Worm (Caenorhabditis elegans) whole organism, L4 larva: ENCODE measurements around the gene ptrn-1.
A peak's percentile ranks its signal among the peaks of the same experiment; 100 is the strongest.

Experiments used
- D1046.2 ChIP-seq: fragments of 200-800 bp; sonication (Bioruptor generic); IDR thresholded peaks from 2 replicates; pipeline ENCODE4 v1.3.6; 2022; ENCODE audit warnings: missing genetic modification characterization, missing compliant biosample characterization
- F37D6.2 ChIP-seq: sonication (generic microtip); optimal IDR thresholded peaks from 2 replicates; lab custom pipeline; 2016; ENCODE audit warnings: mild to moderate bottlenecking, missing genetic modification characterization, missing compliant biosample characterization
- F49E8.2 ChIP-seq: sonication (generic microtip); optimal IDR thresholded peaks from 2 replicates; lab custom pipeline; 2016; ENCODE audit warnings: missing compliant biosample characterization, mild to moderate bottlenecking, missing genetic modification characterization, borderline replicate concordance
- ZK546.5 ChIP-seq, 2 experiments: sonication (generic microtip); optimal IDR thresholded peaks; 2 replicates each; lab custom pipeline; 2017; ENCODE audit warnings: missing biosample characterization in 2 of 2, missing genetic modification characterization in 2 of 2
- ama-1 ChIP-seq: fragments of 150-350 bp; optimal IDR thresholded peaks from 2 replicates; lab custom pipeline; 2014; ENCODE audit warnings: inconsistent platforms, mixed read lengths
- ceh-20 ChIP-seq: fragments of 200-800 bp; sonication (Bioruptor generic); IDR thresholded peaks from 2 replicates; pipeline ENCODE4 v1.3.6; 2022; ENCODE audit warnings: missing genetic modification reagents, missing genetic modification characterization, missing compliant biosample characterization
- ceh-62 ChIP-seq: sonication (generic microtip); optimal IDR thresholded peaks from 2 replicates; lab custom pipeline; 2017; ENCODE audit warnings: missing biosample characterization, missing genetic modification characterization
- ceh-82 ChIP-seq: sonication (generic microtip); optimal IDR thresholded peaks from 2 replicates; lab custom pipeline; 2017; ENCODE audit warnings: missing biosample characterization, missing genetic modification characterization
- daf-16 ChIP-seq, 3 experiments: sonication (generic microtip); optimal IDR thresholded peaks; 2 replicates each; lab custom pipeline; 2016 to 2017; ENCODE audit warnings: missing genetic modification characterization in 3 of 3, missing genetic modification reagents in 3 of 3, mild to moderate bottlenecking in 2 of 3, missing compliant biosample characterization in 2 of 3, missing biosample characterization in 1 of 3, moderate library complexity in 1 of 3
- dmd-6 ChIP-seq: fragments of 200-800 bp; sonication (Bioruptor generic); IDR thresholded peaks from 2 replicates; pipeline ENCODE4 v1.3.6; 2022; ENCODE audit warnings: missing genetic modification reagents, missing genetic modification characterization, missing compliant biosample characterization
- dve-1 ChIP-seq: sonication (generic microtip); optimal IDR thresholded peaks from 2 replicates; lab custom pipeline; 2017; ENCODE audit warnings: antibody characterized with exemption, mild to moderate bottlenecking, missing genetic modification characterization, missing compliant biosample characterization; ENCODE audit not compliant: insufficient read depth
- egl-43 ChIP-seq: fragments of 200-800 bp; sonication (Bioruptor generic); IDR thresholded peaks from 2 replicates; pipeline ENCODE4 v1.3.6; 2022; ENCODE audit warnings: missing genetic modification reagents, missing genetic modification characterization, missing compliant biosample characterization
- gei-8 ChIP-seq: fragments of 200-800 bp; sonication (Bioruptor generic); optimal IDR thresholded peaks from 2 replicates; lab custom pipeline; 2018; ENCODE audit warnings: mild to moderate bottlenecking, missing genetic modification characterization, missing compliant biosample characterization
- hlh-11 ChIP-seq: fragments of 200-800 bp; sonication (Bioruptor generic); optimal IDR thresholded peaks from 2 replicates; lab custom pipeline; 2018; ENCODE audit warnings: mild to moderate bottlenecking, missing genetic modification characterization, missing compliant biosample characterization
- hlh-30 ChIP-seq: sonication (generic microtip); optimal IDR thresholded peaks from 2 replicates; lab custom pipeline; 2017; ENCODE audit warnings: antibody characterized with exemption, mild to moderate bottlenecking, missing genetic modification characterization, missing compliant biosample characterization; ENCODE audit not compliant: insufficient read depth
- hmg-1.1 ChIP-seq: fragments of 200-800 bp; sonication (Bioruptor generic); IDR thresholded peaks from 2 replicates; pipeline ENCODE4 v1.3.6; 2022; ENCODE audit warnings: missing genetic modification reagents, missing genetic modification characterization, missing compliant biosample characterization
- jun-1 ChIP-seq: fragments of 150-350 bp; optimal IDR thresholded peaks from 2 replicates; lab custom pipeline; 2014; ENCODE audit warnings: missing biosample characterization, missing genetic modification reagents, missing genetic modification characterization
- lin-15B ChIP-seq: fragments of 150-350 bp; sonication (generic microtip); optimal IDR thresholded peaks from 3 replicates; lab custom pipeline; 2014; ENCODE audit warnings: missing biosample characterization, missing genetic modification characterization
- lsy-2 ChIP-seq, 2 experiments: fragments of 150-350 bp in 1 of 2; sonication (generic microtip) in 1 of 2; optimal IDR thresholded peaks; 2 replicates each; lab custom pipeline; 2014 to 2017; ENCODE audit warnings: missing biosample characterization in 2 of 2, missing genetic modification characterization in 2 of 2
- mdl-1 ChIP-seq, 2 experiments: fragments of 150-350 bp in 1 of 2; sonication (generic microtip) in 1 of 2; optimal IDR thresholded peaks; 2 replicates each; lab custom pipeline; 2014 to 2017; ENCODE audit warnings: missing biosample characterization in 2 of 2, missing genetic modification characterization in 2 of 2
- mep-1 ChIP-seq: fragments of 150-350 bp; sonication (generic microtip); optimal IDR thresholded peaks from 3 replicates; lab custom pipeline; 2014; ENCODE audit warnings: missing biosample characterization, missing genetic modification characterization
- mxl-3 ChIP-seq: fragments of 200-800 bp; sonication (Bioruptor generic); optimal IDR thresholded peaks from 2 replicates; lab custom pipeline; 2018; ENCODE audit warnings: mild to moderate bottlenecking, missing genetic modification characterization, missing compliant biosample characterization
- nhr-11 ChIP-seq: fragments of 150-350 bp; optimal IDR thresholded peaks from 2 replicates; lab custom pipeline; 2014; ENCODE audit warnings: missing biosample characterization, missing genetic modification characterization
- nhr-25 ChIP-seq: sonication (generic microtip); optimal IDR thresholded peaks from 2 replicates; lab custom pipeline; 2017; ENCODE audit warnings: missing genetic modification characterization, mild to moderate bottlenecking, missing compliant biosample characterization, antibody characterized with exemption, moderate library complexity, borderline replicate concordance; ENCODE audit not compliant: insufficient read depth
- nhr-28 ChIP-seq: fragments of 150-350 bp; optimal IDR thresholded peaks from 2 replicates; lab custom pipeline; 2014; ENCODE audit warnings: missing biosample characterization, missing genetic modification characterization
- nhr-41 ChIP-seq: fragments of 200-800 bp; sonication (Bioruptor generic); IDR thresholded peaks from 2 replicates; pipeline ENCODE4 v1.3.6; 2022; ENCODE audit warnings: missing genetic modification reagents, missing genetic modification characterization, missing compliant biosample characterization
- nhr-48 ChIP-seq: sonication (generic microtip); optimal IDR thresholded peaks from 2 replicates; lab custom pipeline; 2016; ENCODE audit warnings: mild to moderate bottlenecking, missing genetic modification characterization, missing compliant biosample characterization
- nhr-6 ChIP-seq: fragments of 150-350 bp; optimal IDR thresholded peaks from 2 replicates; lab custom pipeline; 2014; ENCODE audit warnings: missing biosample characterization, missing genetic modification characterization
- pha-4 ChIP-seq, 2 experiments: fragments of 150-350 bp in 1 of 2; fragments of 200-800 bp in 1 of 2; sonication (Bioruptor generic) in 1 of 2; IDR thresholded peaks in 1 of 2; optimal IDR thresholded peaks in 1 of 2; 2 replicates each; pipeline versions ENCODE4 v1.3.6 to Lab custom; 2014 to 2022; ENCODE audit warnings: missing genetic modification characterization in 2 of 2, missing genetic modification reagents in 2 of 2, missing biosample characterization in 1 of 2, missing compliant biosample characterization in 1 of 2
- php-3 ChIP-seq: fragments of 200-800 bp; sonication (Bioruptor generic); IDR thresholded peaks from 2 replicates; pipeline ENCODE4 v1.3.6; 2022; ENCODE audit warnings: missing genetic modification reagents, missing genetic modification characterization, missing compliant biosample characterization
- set-16 ChIP-seq: fragments of 200-800 bp; sonication (Bioruptor generic); IDR thresholded peaks from 2 replicates; pipeline ENCODE4 v1.3.6; 2022; ENCODE audit warnings: missing genetic modification reagents, missing genetic modification characterization, missing compliant biosample characterization
- skn-1 ChIP-seq: fragments of 150-350 bp; optimal IDR thresholded peaks from 2 replicates; lab custom pipeline; 2014; ENCODE audit warnings: missing biosample characterization, missing genetic modification characterization
- spr-1 ChIP-seq: sonication (generic microtip); optimal IDR thresholded peaks from 2 replicates; lab custom pipeline; 2016; ENCODE audit warnings: mild to moderate bottlenecking, missing genetic modification characterization, missing compliant biosample characterization
- spr-3 ChIP-seq: fragments of 200-800 bp; sonication (Bioruptor generic); optimal IDR thresholded peaks from 2 replicates; lab custom pipeline; 2018; ENCODE audit warnings: mild to moderate bottlenecking, missing genetic modification characterization, missing compliant biosample characterization
- tra-1 ChIP-seq: fragments of 200-800 bp; sonication (Bioruptor generic); IDR thresholded peaks from 2 replicates; pipeline ENCODE4 v1.3.6; 2022; ENCODE audit warnings: missing genetic modification reagents, missing genetic modification characterization, missing compliant biosample characterization
- unc-130 ChIP-seq: sonication (generic microtip); optimal IDR thresholded peaks from 2 replicates; lab custom pipeline; 2016; ENCODE audit warnings: missing genetic modification reagents, missing genetic modification characterization, missing compliant biosample characterization
- unc-62 ChIP-seq, 3 experiments: fragments of 150-350 bp in 1 of 3; sonication (generic microtip); optimal IDR thresholded peaks in 2 of 3; peaks in 1 of 3; 1 replicate in 1 of 3; 2 replicates in 2 of 3; lab custom pipeline; 2014 to 2017; ENCODE audit warnings: missing biosample characterization in 3 of 3, missing genetic modification characterization in 3 of 3, missing genetic modification reagents in 3 of 3, missing genotype in 1 of 3

Gene ptrn-1

ce11 chrX:17063749-17064252 is 33.8 kb upstream of the ptrn-1 start (continued):
- TF ChIP-seq F37D6.2 = no peak
- TF ChIP-seq skn-1 (tag; lab: Kevin White, UChicago) = no peak
- peak; percentile 35; the same call in 1 of the 2 replicates for TF ChIP-seq ceh-20 (GFP tag; lab: Robert Waterston, UW)

DNA sequence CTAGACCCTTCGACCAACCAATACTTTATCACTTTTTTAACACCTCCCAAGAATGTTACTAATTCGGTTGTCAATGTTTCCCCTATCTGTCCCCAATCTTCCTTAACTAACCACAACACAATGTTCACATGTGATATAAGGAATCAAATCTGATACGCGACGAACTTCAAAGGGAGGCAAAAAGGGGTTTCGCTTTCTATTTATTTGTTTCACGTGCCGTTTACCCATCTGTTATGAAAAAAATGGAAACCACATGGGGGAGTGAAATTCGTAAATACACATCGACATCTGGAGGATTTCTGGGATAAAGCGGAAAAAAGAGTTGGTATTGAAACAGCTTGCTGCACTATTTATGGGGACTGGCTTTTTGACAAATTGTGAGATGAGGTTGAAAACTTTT is 32.1 kb upstream of the ptrn-1 start:
- TF ChIP-seq hlh-11 (tag; lab: Kevin White, UChicago) = peak; percentile 43
- no peak for TF ChIP-seq ZK546.5 (tag; optimal IDR thresholded peaks at IDR 0.05; lab: Kevin White, UChicago)
- no peak for TF ChIP-seq nhr-41 (GFP tag; lab: Robert Waterston, UW)
- TF ChIP-seq gei-8 = no peak
- peak; percentile 0 for TF ChIP-seq dve-1 (tag; lab: Kevin White, UChicago)
- TF ChIP-seq daf-16 (GFP tag; optimal IDR thresholded peaks at IDR 0.05; lab: Kevin White, UChicago) = no peak
- TF ChIP-seq daf-16 (tag; optimal IDR thresholded peaks at IDR 0.05; lab: Kevin White, UChicago) = no peak
- no peak for TF ChIP-seq tra-1 (GFP tag; lab: Robert Waterston, UW)
- TF ChIP-seq unc-130 (GFP tag; lab: Kevin White, UChicago) = no peak
- peak; percentile 84 for TF ChIP-seq hlh-30
- no peak for TF ChIP-seq nhr-6 (tag; lab: Kevin White, UChicago)
- peak in 1 of 2 experiments; percentile 42 for TF ChIP-seq mdl-1 (tag; optimal IDR thresholded peaks at IDR 0.05; lab: Kevin White, UChicago)
- TF ChIP-seq dmd-6 = peak; percentile 24; the same call in 1 of the 2 replicates
- TF ChIP-seq nhr-28 (tag; lab: Kevin White, UChicago) = peak; percentile 28
- TF ChIP-seq egl-43 (GFP tag; lab: Robert Waterston, UW) = no peak
- no peak for TF ChIP-seq nhr-25 (tag; lab: Kevin White, UChicago)
- TF ChIP-seq ceh-82 (tag; lab: Kevin White, UChicago) = no peak
- TF ChIP-seq hmg-1.1 = no peak
- TF ChIP-seq lin-15B = no peak
- no peak for TF ChIP-seq ceh-62 (tag; lab: Kevin White, UChicago)
- no peak for TF ChIP-seq pha-4 (GFP tag; IDR thresholded peaks at IDR 0.05; lab: Robert Waterston, UW)
- no peak for TF ChIP-seq pha-4 (tag; optimal IDR thresholded peaks at IDR 0.05; lab: Kevin White, UChicago)
- TF ChIP-seq mxl-3 (GFP tag; lab: Kevin White, UChicago) = peak; percentile 48
- TF ChIP-seq lsy-2 (tag; optimal IDR thresholded peaks at IDR 0.05; lab: Kevin White, UChicago) = no peak
- TF ChIP-seq F49E8.2 (tag; lab: Kevin White, UChicago) = no peak
- peak in 1 of 2 experiments; percentile 60 for TF ChIP-seq unc-62 (GFP tag; optimal IDR thresholded peaks at IDR 0.05 in 1 of 2; lab: Kevin White, UChicago)
- TF ChIP-seq unc-62 (tag; optimal IDR thresholded peaks at IDR 0.05; lab: Kevin White, UChicago) = no peak
- TF ChIP-seq spr-3 = no peak
- TF ChIP-seq D1046.2 = no peak

- no peak for TF ChIP-seq jun-1 (tag; lab: Kevin White, UChicago)
- peak in 1 of 2 experiments; percentile 30 for TF ChIP-seq unc-62 (GFP tag; optimal IDR thresholded peaks at IDR 0.05 in 1 of 2; lab: Kevin White, UChicago)
- TF ChIP-seq unc-62 (tag; optimal IDR thresholded peaks at IDR 0.05; lab: Kevin White, UChicago) = no peak
These were observed 29.7 kb upstream of the ptrn-1 start for ce11 chrX:17059760-17060159.

ce11 chrX:17058340-17058739 is 28.3 kb upstream of the ptrn-1 start:
- peak; percentile 28 for TF ChIP-seq mxl-3 (GFP tag; lab: Kevin White, UChicago)
- TF ChIP-seq hlh-30 = peak; percentile 89
- 0 out of 2 replicates have a peak, but pooled peaks have one; percentile 35 for TF ChIP-seq php-3 (GFP tag; lab: Robert Waterston, UW)
- peak; percentile 17 for TF ChIP-seq ama-1 (lab: Kevin White, UChicago)
- peak; percentile 65 for TF ChIP-seq set-16
- 0 out of 2 replicates have a peak, but pooled peaks have one; percentile 11 for TF ChIP-seq ceh-20 (GFP tag; lab: Robert Waterston, UW)
- TF ChIP-seq hlh-11 (tag; lab: Kevin White, UChicago) = peak; percentile 68
- peak; percentile 7 for TF ChIP-seq nhr-11 (tag; lab: Kevin White, UChicago)
- no peak for TF ChIP-seq spr-1 (tag; lab: Kevin White, UChicago)
- peak in 1 of 2 experiments; percentile 65 for TF ChIP-seq mdl-1 (tag; optimal IDR thresholded peaks at IDR 0.05; lab: Kevin White, UChicago)
- peak; percentile 53; the same call in 1 of the 2 replicates for TF ChIP-seq dmd-6
- TF ChIP-seq mep-1 = peak; percentile 14
- TF ChIP-seq lsy-2 (tag; optimal IDR thresholded peaks at IDR 0.05; lab: Kevin White, UChicago) = peak in 1 of 2 experiments; percentile 7
- TF ChIP-seq nhr-48 (tag; lab: Kevin White, UChicago) = no peak
- TF ChIP-seq nhr-25 (tag; lab: Kevin White, UChicago) = no peak
